Fruit fly (Drosophila melanogaster): Measurements from ENCODE around the gene Cht11.

Cht11 gene

dm6 chrX:6820703-6821102, 28.6 kb downstream of the Cht11 start, which contains the start of the genes Nf-YC and xit (continued):
- TF ChIP-seq ssp (GFP tag; IDR thresholded peaks at IDR 0.05) (peak; percentile 91), CG32532 (GFP tag; IDR thresholded peaks at IDR 0.05) (no peak), zf30C (GFP tag; optimal IDR thresholded peaks at IDR 0.05) (no peak), unc-4 (GFP tag; IDR thresholded peaks at IDR 0.05; ENCODE audit: partially characterized antibody) (peak; percentile 63), Kr (GFP tag; optimal IDR thresholded peaks at IDR 0.05) (no peak), CG2889 (GFP tag; IDR thresholded peaks at IDR 0.05) (no peak), Sry-δ (GFP tag; optimal IDR thresholded peaks at IDR 0.05) (peak; percentile 72), Sin3A (optimal IDR thresholded peaks at IDR 0.05) (peak; percentile 53), CG6791 (GFP tag; IDR thresholded peaks at IDR 0.05; ENCODE audit: partially characterized antibody) (0 out of 3 replicates have a peak, but pooled peaks have one; percentile 62), Meics (GFP tag; optimal IDR thresholded peaks at IDR 0.05) (no peak), CG13424 (tag; optimal IDR thresholded peaks at IDR 0.05) (peak; percentile 13), bbx (GFP tag; IDR thresholded peaks at IDR 0.05; ENCODE audit: partially characterized antibody) (peak; percentile 63), CrebB (tag; optimal IDR thresholded peaks at IDR 0.05) (peak; percentile 36), CG7963 (GFP tag; IDR thresholded peaks at IDR 0.05; ENCODE audit: partially characterized antibody) (0 out of 3 replicates have a peak, but pooled peaks have one; percentile 22), nmo (GFP tag; optimal IDR thresholded peaks at IDR 0.05) (peak; percentile 52), Asciz (GFP tag; optimal IDR thresholded peaks at IDR 0.05) (no peak), Nf-YC (tag; optimal IDR thresholded peaks at IDR 0.05) (no peak), CG1024 (GFP tag; IDR thresholded peaks at IDR 0.05) (0 out of 2 replicates have a peak, but pooled peaks have one; percentile 9), CG6854 (GFP tag; optimal IDR thresholded peaks at IDR 0.05) (no peak), insv (GFP tag; optimal IDR thresholded peaks at IDR 0.05) (peak in 1 of 2 experiments; percentile 37), CG4404 (GFP tag; IDR thresholded peaks at IDR 0.05) (no peak), CG30403 (GFP tag; optimal IDR thresholded peaks at IDR 0.05) (peak; percentile 4), CG13775 (GFP tag; optimal IDR thresholded peaks at IDR 0.05) (no peak), tap (tag; optimal IDR thresholded peaks at IDR 0.05) (no peak), YL-1 (GFP tag; optimal IDR thresholded peaks at IDR 0.05) (peak; percentile 87), chinmo (GFP tag; IDR thresholded peaks at IDR 0.05; ENCODE audit: partially characterized antibody) (peak; percentile 70; the same call in 1 of the 4 replicates), Ptx1 (GFP tag; IDR thresholded peaks at IDR 0.05) (peak; percentile 32; the same call in 1 of the 2 replicates), CG4617 (GFP tag; optimal IDR thresholded peaks at IDR 0.05; ENCODE audit: borderline replicate concordance) (peak; percentile 83), CG12391 (tag; optimal IDR thresholded peaks at IDR 0.05) (no peak), Opbp (GFP tag; IDR thresholded peaks at IDR 0.05; ENCODE audit: partially characterized antibody) (peak; percentile 57; the same call in 1 of the 3 replicates), knrl (GFP tag; IDR thresholded peaks at IDR 0.05; ENCODE audit: partially characterized antibody) (peak; percentile 62), gce (GFP tag; IDR thresholded peaks at IDR 0.05) (no peak), crp (GFP tag; optimal IDR thresholded peaks at IDR 0.05) (peak in 1 of 2 experiments; percentile 69), CG4730 (GFP tag; IDR thresholded peaks at IDR 0.05) (no peak), tx (GFP tag; optimal IDR thresholded peaks at IDR 0.05) (peak; percentile 4), maf-S (GFP tag; optimal IDR thresholded peaks at IDR 0.05) (no peak), trem (tag; optimal IDR thresholded peaks at IDR 0.05) (peak; percentile 49), CG18476 (GFP tag; optimal IDR thresholded peaks at IDR 0.05) (no peak), CG16813 (GFP tag; IDR thresholded peaks at IDR 0.05; ENCODE audit: partially characterized antibody) (peak; percentile 64), Sry-β (GFP tag; optimal IDR thresholded peaks at IDR 0.05) (peak; percentile 96), zen2 (GFP tag; IDR thresholded peaks at IDR 0.05; ENCODE audit: partially characterized antibody) (peak; percentile 41; the same call in 1 of the 3 replicates), vnd (GFP tag; IDR thresholded peaks at IDR 0.05; ENCODE audit: partially characterized antibody) (peak; percentile 43; the same call in 1 of the 3 replicates), CHES-1-like (GFP tag; optimal IDR thresholded peaks at IDR 0.05) (peak; percentile 50), CG14860 (GFP tag; IDR thresholded peaks at IDR 0.05; ENCODE audit: partially characterized antibody) (peak; percentile 37; the same call in 1 of the 3 replicates), disco-r (GFP tag; optimal IDR thresholded peaks at IDR 0.05) (no peak), nerfin-1 (tag; optimal IDR thresholded peaks at IDR 0.05) (peak; percentile 30), zfh2 (GFP tag; optimal IDR thresholded peaks at IDR 0.05) (peak; percentile 24), Bgb (GFP tag; IDR thresholded peaks at IDR 0.05; ENCODE audit: partially characterized antibody) (peak; percentile 67), dm (GFP tag; optimal IDR thresholded peaks at IDR 0.05) (peak; percentile 42)
